Fruit fly (Drosophila melanogaster) whole organism, wandering third instar larva: ENCODE data around the gene CG5043.

ENCODE experiments used
- Myc ChIP-seq: fragments of >200 bp; optimal IDR thresholded peaks from 2 replicates; lab custom pipeline; 2017
- br ChIP-seq: fragments of 200-800 bp; sonication (Bioruptor generic); optimal IDR thresholded peaks from 2 replicates; lab custom pipeline; 2016; ENCODE audit warnings: missing biosample characterization, missing genetic modification characterization
- fru ChIP-seq: fragments of 200-800 bp; sonication (Bioruptor generic); optimal IDR thresholded peaks from 3 replicates; lab custom pipeline; 2016; ENCODE audit warnings: missing biosample characterization, mild to moderate bottlenecking, missing genetic modification characterization
- h ChIP-seq: fragments of 200-800 bp; sonication (Bioruptor generic); optimal IDR thresholded peaks from 3 replicates; lab custom pipeline; 2016; ENCODE audit warnings: missing biosample characterization, mild to moderate bottlenecking, missing genetic modification characterization
- psq ChIP-seq: fragments of 200-800 bp; sonication (Bioruptor generic); optimal IDR thresholded peaks from 3 replicates; lab custom pipeline; 2017; ENCODE audit warnings: missing biosample characterization, mild to moderate bottlenecking, missing genetic modification characterization, moderate library complexity

DNA sequence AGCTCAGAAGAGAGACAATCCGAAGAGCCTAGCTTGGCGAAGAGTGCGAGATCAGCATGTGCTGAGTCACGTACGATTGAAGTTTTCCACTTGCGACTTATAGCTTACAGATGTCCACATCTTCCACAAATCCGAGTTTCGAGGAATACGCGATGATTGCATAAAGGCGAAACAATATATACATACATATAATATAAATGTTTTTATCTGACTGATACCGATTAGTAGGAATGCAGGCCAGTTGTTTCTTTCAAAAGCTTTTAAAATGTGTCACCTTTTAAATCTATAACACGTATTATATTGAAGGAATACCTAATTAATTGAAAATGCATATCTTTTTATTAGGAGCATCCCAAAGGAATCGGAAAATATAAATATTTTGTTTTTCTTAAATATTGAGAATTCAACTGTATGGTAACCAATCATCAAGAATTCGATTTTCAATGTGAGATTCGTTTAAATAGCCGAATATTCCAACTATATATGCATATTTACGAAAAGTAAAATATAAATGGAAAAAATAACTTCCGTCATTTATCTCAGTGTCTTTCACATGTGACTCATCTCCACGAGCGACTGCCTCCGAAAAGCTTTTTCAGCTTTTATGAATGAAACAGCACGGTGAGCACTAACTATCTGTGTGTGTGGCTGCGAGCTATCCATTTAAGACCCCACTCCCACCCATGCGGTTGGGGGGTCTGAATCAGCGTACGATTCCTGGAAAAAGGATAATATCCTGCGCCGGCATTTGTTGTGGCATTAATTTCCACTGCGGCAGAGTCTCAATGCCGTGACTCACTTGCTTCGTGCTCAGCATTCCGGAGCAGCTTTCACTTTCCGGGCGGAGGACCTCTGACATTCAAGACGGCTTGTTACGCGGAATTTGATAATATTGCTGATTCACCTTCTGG is 17.1 kb downstream of the CG5043 start:
- peak; percentile 82 for TF ChIP-seq h
- TF ChIP-seq br (GFP tag; lab: Kevin White, UChicago) = peak; percentile 64
- TF ChIP-seq Myc (lab: Kevin White, UChicago) = no peak
- TF ChIP-seq fru = peak; percentile 79
- TF ChIP-seq psq (GFP tag; lab: Kevin White, UChicago) = peak; percentile 65
